Worm (Caenorhabditis elegans) whole organism, midembryonic: Measurements from ENCODE around the gene nhr-117.

Experiments used
- cog-1 ChIP-seq: sonication (generic microtip); optimal IDR thresholded peaks from 2 replicates; lab custom pipeline; 2016; ENCODE audit warnings: missing genetic modification characterization, missing compliant biosample characterization
- med-1 ChIP-seq: sonication (generic microtip); optimal IDR thresholded peaks from 2 replicates; lab custom pipeline; 2017; ENCODE audit warnings: missing genetic modification characterization, mild to moderate bottlenecking, missing compliant biosample characterization, antibody characterized with exemption, missing genetic modification reagents; ENCODE audit not compliant: insufficient read depth
- ref-1 ChIP-seq: fragments of 200-800 bp; sonication (Bioruptor generic); conservative IDR thresholded peaks from 2 replicates; pipeline ENCODE4 v1.3.6; 2022; ENCODE audit warnings: missing genetic modification reagents, missing genetic modification characterization, missing compliant biosample characterization
- tab-1 ChIP-seq: fragments of 200-800 bp; sonication (Bioruptor generic); IDR thresholded peaks from 2 replicates; pipeline ENCODE4 v1.3.6; 2022; ENCODE audit warnings: missing genetic modification characterization, missing compliant biosample characterization

- TF ChIP-seq ref-1 (GFP tag; lab: Robert Waterston, UW) = no peak
- TF ChIP-seq tab-1 (GFP tag; lab: Robert Waterston, UW) = no peak
- no peak for TF ChIP-seq med-1 (GFP tag; lab: Kevin White, UChicago)
- no peak for TF ChIP-seq cog-1 (tag; lab: Kevin White, UChicago)
Observed at ce11 chrV:1572585-1572984, 48.7 kb downstream of the nhr-117 start.
